Worm (Caenorhabditis elegans): ENCODE data around the gene T05A1.5.

Gene T05A1.5

ce11 chrIV:9513360-9513777 is 32.7 kb upstream of the T05A1.5 start:
- no peak for TF ChIP-seq Y116A8C.19 (tag; optimal IDR thresholded peaks at IDR 0.05; ENCODE audit: borderline replicate concordance)
- peak; percentile 41; the same call in 1 of the 2 replicates for TF ChIP-seq grh-1 (GFP tag; IDR thresholded peaks at IDR 0.05)
- peak; percentile 15 for TF ChIP-seq ztf-4 (tag; optimal IDR thresholded peaks at IDR 0.05)
- TF ChIP-seq hlh-4 (tag; optimal IDR thresholded peaks at IDR 0.05): no peak
- TF ChIP-seq nhr-85 (tag): peak; percentile 79
- peak; percentile 44 for TF ChIP-seq swsn-7 (tag; optimal IDR thresholded peaks at IDR 0.05)
- no peak for TF ChIP-seq nhr-237 (tag; optimal IDR thresholded peaks at IDR 0.05)
- TF ChIP-seq ces-1 (GFP tag; optimal IDR thresholded peaks at IDR 0.05): no peak
- no peak for TF ChIP-seq nhr-28 (tag; optimal IDR thresholded peaks at IDR 0.05)
- TF ChIP-seq nhr-11 (tag; optimal IDR thresholded peaks at IDR 0.05): no peak
- TF ChIP-seq mep-1 (tag; optimal IDR thresholded peaks at IDR 0.05): peak; percentile 72
- no peak for TF ChIP-seq ceh-8 (GFP tag; optimal IDR thresholded peaks at IDR 0.05)
- no peak for TF ChIP-seq mef-2 (tag; optimal IDR thresholded peaks at IDR 0.05)
- peak; percentile 77 for TF ChIP-seq elt-2 (tag; optimal IDR thresholded peaks at IDR 0.05)
- TF ChIP-seq nhr-71 (tag; optimal IDR thresholded peaks at IDR 0.05): peak; percentile 60
- TF ChIP-seq unc-30 (tag; optimal IDR thresholded peaks at IDR 0.05): no peak
- peak; percentile 48 to 63 for TF ChIP-seq lsy-2 (tag; optimal IDR thresholded peaks at IDR 0.05)
- TF ChIP-seq ama-1 (optimal IDR thresholded peaks at IDR 0.05): peak; percentile 49
- no peak for TF ChIP-seq egl-27 (tag; optimal IDR thresholded peaks at IDR 0.05)
- peak; percentile 100 for TF ChIP-seq blmp-1 (tag; optimal IDR thresholded peaks at IDR 0.05)
- no peak for TF ChIP-seq unc-86 (tag; optimal IDR thresholded peaks at IDR 0.05)
- TF ChIP-seq nhr-47 (tag; optimal IDR thresholded peaks at IDR 0.05): peak; percentile 40
- TF ChIP-seq C04F5.9 (tag; optimal IDR thresholded peaks at IDR 0.05): no peak
- TF ChIP-seq unc-130 (tag; optimal IDR thresholded peaks at IDR 0.05): no peak
- peak; percentile 15 for TF ChIP-seq tbx-2 (tag; optimal IDR thresholded peaks at IDR 0.05)
- no peak for TF ChIP-seq nhr-19 (GFP tag; conservative IDR thresholded peaks at IDR 0.05)
- TF ChIP-seq efl-3 (GFP tag; optimal IDR thresholded peaks at IDR 0.05): no peak
- peak; percentile 41 for TF ChIP-seq C16A3.4 (tag; optimal IDR thresholded peaks at IDR 0.05)
- TF ChIP-seq ztf-11 (tag; optimal IDR thresholded peaks at IDR 0.05): no peak
- no peak for TF ChIP-seq alr-1 (tag; optimal IDR thresholded peaks at IDR 0.05; ENCODE audit: borderline replicate concordance)
- no peak for TF ChIP-seq nhr-76 (tag; optimal IDR thresholded peaks at IDR 0.05)
- no peak for TF ChIP-seq nhr-12 (tag; optimal IDR thresholded peaks at IDR 0.05)
- peak; percentile 45 for TF ChIP-seq nhr-90 (tag; optimal IDR thresholded peaks at IDR 0.05; ENCODE audit: poor library complexity)
- TF ChIP-seq ceh-82 (tag; optimal IDR thresholded peaks at IDR 0.05): no peak
- TF ChIP-seq fos-1 (tag; optimal IDR thresholded peaks at IDR 0.05): no peak
- no peak for TF ChIP-seq pax-3 (tag; optimal IDR thresholded peaks at IDR 0.05)
- no peak for TF ChIP-seq ceh-90 (tag; optimal IDR thresholded peaks at IDR 0.05)
- no peak for TF ChIP-seq vab-15 (tag; optimal IDR thresholded peaks at IDR 0.05)
- no peak for TF ChIP-seq fkh-10 (GFP tag; optimal IDR thresholded peaks at IDR 0.05)
- TF ChIP-seq skn-1 (tag; optimal IDR thresholded peaks at IDR 0.05): no peak
- TF ChIP-seq fkh-4 (tag; optimal IDR thresholded peaks at IDR 0.05; ENCODE audit: borderline replicate concordance): no peak
- TF ChIP-seq ceh-88 (GFP tag; IDR thresholded peaks at IDR 0.05): no peak
- no peak for TF ChIP-seq sox-4 (tag; optimal IDR thresholded peaks at IDR 0.05)
- TF ChIP-seq lin-39 (tag; optimal IDR thresholded peaks at IDR 0.05): no peak
- no peak for TF ChIP-seq aha-1 (tag; optimal IDR thresholded peaks at IDR 0.05)
- peak in 1 of 6 experiments; percentile 51 for TF ChIP-seq elt-3 (tag; optimal IDR thresholded peaks at IDR 0.05)
- no peak for TF ChIP-seq dsc-1 (tag; optimal IDR thresholded peaks at IDR 0.05)
- TF ChIP-seq zip-4 (GFP tag; optimal IDR thresholded peaks at IDR 0.05): no peak
- peak; percentile 34 for TF ChIP-seq xbp-1 (tag; optimal IDR thresholded peaks at IDR 0.05)
- TF ChIP-seq lir-3 (tag; optimal IDR thresholded peaks at IDR 0.05; ENCODE audit: poor library complexity): peak; percentile 36
- peak; percentile 89 for TF ChIP-seq snpc-4 (tag; optimal IDR thresholded peaks at IDR 0.05)
- TF ChIP-seq mab-9 (GFP tag; IDR thresholded peaks at IDR 0.05): no peak
- TF ChIP-seq efl-1 (optimal IDR thresholded peaks at IDR 0.05): peak; percentile 49 to 59
- TF ChIP-seq efl-1 (GFP tag; optimal IDR thresholded peaks at IDR 0.05 in 1 of 2): peak; percentile 51 to 95

All from whole organism, L1 larva.